Fruit fly (Drosophila melanogaster): ENCODE measurements around the gene CG18178.
A peak's percentile ranks its signal among the peaks of the same experiment; 100 is the strongest.

DNA sequence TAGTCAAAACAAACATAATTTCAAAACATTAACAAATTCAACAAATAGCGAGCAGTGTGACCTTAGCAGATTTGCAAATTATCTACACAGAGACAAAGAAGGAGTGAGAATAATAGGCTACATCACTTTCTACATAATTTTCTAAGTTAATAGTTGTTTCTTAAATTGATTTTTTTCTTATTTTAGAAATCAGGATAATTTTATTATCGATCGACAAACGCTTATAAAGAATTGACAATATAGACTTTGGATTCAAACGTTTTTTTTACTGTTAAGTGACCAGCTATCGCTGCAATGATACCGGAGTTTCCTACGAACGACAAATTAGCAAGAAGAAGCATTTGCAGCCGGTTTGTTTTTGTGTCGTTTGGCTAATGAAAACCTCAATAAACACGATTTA is 4.2 kb upstream of the CG18178 start, which contains the start of the genes nbs and defl:
- TF ChIP-seq Gsc (GFP tag; IDR thresholded peaks at IDR 0.05), result no peak
- no peak for TF ChIP-seq CG6791 (GFP tag; IDR thresholded peaks at IDR 0.05; ENCODE audit: partially characterized antibody)
- peak; percentile 77 for TF ChIP-seq zfh2 (GFP tag; optimal IDR thresholded peaks at IDR 0.05)
- no peak for TF ChIP-seq CG1529 (GFP tag; optimal IDR thresholded peaks at IDR 0.05)
- TF ChIP-seq CG16863 (GFP tag; optimal IDR thresholded peaks at IDR 0.05), result peak; percentile 49
- no peak for TF ChIP-seq Deaf1 (tag; optimal IDR thresholded peaks at IDR 0.05)
- TF ChIP-seq CG3163 (GFP tag; optimal IDR thresholded peaks at IDR 0.05), result peak; percentile 6

All from whole organism, embryonic.